Worm (Caenorhabditis elegans) whole organism, L3 larva: Measurements from ENCODE around the gene hlh-28.

Experiments used
- ceh-82 ChIP-seq: fragments of 150-350 bp; optimal IDR thresholded peaks from 2 replicates; lab custom pipeline; 2014; ENCODE audit warnings: missing biosample characterization, missing genetic modification characterization
- egl-27 ChIP-seq: sonication (generic microtip); optimal IDR thresholded peaks from 4 replicates; lab custom pipeline; 2017; ENCODE audit warnings: missing biosample characterization, missing genetic modification reagents, missing genetic modification characterization
- fkh-10 ChIP-seq: sonication (generic microtip); optimal IDR thresholded peaks from 2 replicates; lab custom pipeline; 2017; ENCODE audit warnings: missing biosample characterization, missing genetic modification reagents, missing genetic modification characterization
- mdl-1 ChIP-seq: fragments of 150-350 bp; optimal IDR thresholded peaks from 2 replicates; lab custom pipeline; 2014; ENCODE audit warnings: missing biosample characterization, missing genetic modification characterization
- nhr-237 ChIP-seq: fragments of 150-350 bp; optimal IDR thresholded peaks from 2 replicates; lab custom pipeline; 2014; ENCODE audit warnings: missing biosample characterization, missing genetic modification characterization
- snpc-4 ChIP-seq: fragments of 150-350 bp; optimal IDR thresholded peaks from 2 replicates; lab custom pipeline; 2014; ENCODE audit warnings: missing biosample characterization, missing genetic modification characterization
- zag-1 ChIP-seq: fragments of 150-350 bp; optimal IDR thresholded peaks from 2 replicates; lab custom pipeline; 2014; ENCODE audit warnings: missing biosample characterization, missing genetic modification characterization

ce11 chrX:17545498-17545897 is 5.4 kb upstream of the hlh-28 start:
- TF ChIP-seq ceh-82 (tag; lab: Kevin White, UChicago), result no peak
- no peak for TF ChIP-seq zag-1
- TF ChIP-seq nhr-237 (tag; lab: Kevin White, UChicago), result no peak
- no peak for TF ChIP-seq fkh-10 (GFP tag; lab: Kevin White, UChicago)
- TF ChIP-seq snpc-4 (tag; lab: Kevin White, UChicago), result no peak
- TF ChIP-seq egl-27 (tag; lab: Kevin White, UChicago), result no peak
- no peak for TF ChIP-seq mdl-1 (tag; lab: Kevin White, UChicago)
